Worm (Caenorhabditis elegans) whole organism, L2 larva: ENCODE results near the gene arf-1.

Experiments
- C34F6.9 ChIP-seq: fragments of 150-350 bp; optimal IDR thresholded peaks from 2 replicates; lab custom pipeline; 2014; ENCODE audit warnings: missing biosample characterization, missing genetic modification characterization
- ZK546.5 ChIP-seq: sonication (generic microtip); optimal IDR thresholded peaks from 2 replicates; lab custom pipeline; 2017; ENCODE audit warnings: missing biosample characterization, missing genetic modification characterization
- egl-27 ChIP-seq: sonication (generic microtip); optimal IDR thresholded peaks from 3 replicates; lab custom pipeline; 2017; ENCODE audit warnings: missing biosample characterization, missing genetic modification reagents, missing genetic modification characterization
- fos-1 ChIP-seq: fragments of 150-350 bp; optimal IDR thresholded peaks from 2 replicates; lab custom pipeline; 2014; ENCODE audit warnings: missing biosample characterization, missing genetic modification characterization
- mdl-1 ChIP-seq, 2 experiments: fragments of 150-350 bp in 1 of 2; sonication (generic microtip) in 1 of 2; optimal IDR thresholded peaks; 2 replicates each; lab custom pipeline; 2017; ENCODE audit warnings: missing biosample characterization in 2 of 2, missing genetic modification characterization in 2 of 2
- nhr-25 ChIP-seq: fragments of 150-350 bp; sonication (generic microtip); optimal IDR thresholded peaks from 3 replicates; lab custom pipeline; 2014; ENCODE audit warnings: missing biosample characterization, missing genetic modification characterization
- zag-1 ChIP-seq: fragments of 150-350 bp; optimal IDR thresholded peaks from 2 replicates; lab custom pipeline; 2014; ENCODE audit warnings: missing biosample characterization, missing genetic modification characterization

- TF ChIP-seq egl-27 (tag; lab: Kevin White, UChicago) (no peak), nhr-25 (tag; lab: Kevin White, UChicago) (no peak), fos-1 (tag; lab: Kevin White, UChicago) (no peak), mdl-1 (tag; optimal IDR thresholded peaks at IDR 0.05; lab: Kevin White, UChicago) (no peak), ZK546.5 (tag; lab: Kevin White, UChicago) (no peak), zag-1 (tag; lab: Kevin White, UChicago) (no peak), C34F6.9 (tag; lab: Kevin White, UChicago) (no peak)
These were observed 19.6 kb downstream of the arf-1 start for ce11 chrIII:5734328-5734727.
